Worm (Caenorhabditis elegans) whole organism, mixed stage, embryonic: ENCODE results near the gene phg-1.

ENCODE experiments used
- ceh-43 ChIP-seq: fragments of 200-800 bp; sonication (Bioruptor generic); optimal IDR thresholded peaks from 2 replicates; lab custom pipeline; 2018; ENCODE audit warnings: mild to moderate bottlenecking, missing genetic modification characterization, moderate library complexity, missing compliant biosample characterization
- elt-1 ChIP-seq: sonication (generic microtip); optimal IDR thresholded peaks from 2 replicates; lab custom pipeline; 2017; ENCODE audit warnings: missing genetic modification characterization, mild to moderate bottlenecking, missing compliant biosample characterization, antibody characterized with exemption, moderate library complexity, borderline replicate concordance; ENCODE audit not compliant: insufficient read depth
- lin-13 ChIP-seq: fragments of 150-350 bp; optimal IDR thresholded peaks from 2 replicates; lab custom pipeline; 2014; ENCODE audit warnings: missing biosample characterization, missing genetic modification characterization
- nhr-12 ChIP-seq: fragments of 150-350 bp; optimal IDR thresholded peaks from 2 replicates; lab custom pipeline; 2014; ENCODE audit warnings: missing biosample characterization, missing genetic modification characterization
- unc-62 ChIP-seq: fragments of 150-350 bp; optimal IDR thresholded peaks from 2 replicates; lab custom pipeline; 2014; ENCODE audit warnings: missing biosample characterization, missing genetic modification reagents, missing genetic modification characterization
- ztf-11 ChIP-seq: fragments of 150-350 bp; optimal IDR thresholded peaks from 2 replicates; lab custom pipeline; 2014; ENCODE audit warnings: missing biosample characterization, missing genetic modification characterization

DNA sequence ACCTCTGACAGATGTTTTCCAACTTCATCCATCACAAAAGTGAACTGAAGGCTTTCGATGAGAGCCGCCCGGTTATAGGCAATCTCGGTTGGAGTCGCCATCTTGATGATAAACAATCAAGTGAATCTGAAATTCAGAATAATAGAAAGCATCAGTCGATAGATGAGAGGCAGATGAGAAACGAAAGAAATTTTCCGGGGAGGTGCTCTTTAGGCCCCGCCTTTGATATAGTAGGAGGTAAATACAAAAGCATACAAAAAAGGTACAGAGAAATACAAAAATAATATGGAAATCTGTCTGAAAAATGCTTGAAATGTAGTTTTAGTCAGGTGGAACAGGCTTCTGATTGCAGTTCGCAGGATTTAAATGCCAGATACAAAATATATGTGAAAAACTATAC is 45.2 kb downstream of the phg-1 start, which contains the start of gene srd-1:
- TF ChIP-seq lin-13 (tag; lab: Kevin White, UChicago) (no peak), unc-62 (GFP tag; lab: Kevin White, UChicago) (no peak), nhr-12 (no peak), ztf-11 (tag; lab: Kevin White, UChicago) (no peak), elt-1 (no peak), ceh-43 (GFP tag; lab: Kevin White, UChicago) (no peak)
